Fruit fly (Drosophila melanogaster) whole organism: ENCODE data around the gene Dus3.

ENCODE experiments used
- CG8478 ChIP-seq: fragments of >200 bp; optimal IDR thresholded peaks from 2 replicates; lab custom pipeline; 2018; ENCODE audit warnings: inconsistent platforms
- EcR ChIP-seq, 2 experiments: fragments of >200 bp; optimal IDR thresholded peaks; 2 replicates each; lab custom pipeline; 2017; ENCODE audit warnings: missing biosample characterization in 2 of 2, missing genetic modification characterization in 2 of 2, missing genetic modification reagents in 2 of 2
- usp ChIP-seq: fragments of >200 bp; optimal IDR thresholded peaks from 2 replicates; lab custom pipeline; 2017; ENCODE audit warnings: missing biosample characterization, missing genetic modification characterization, mixed read lengths

DNA sequence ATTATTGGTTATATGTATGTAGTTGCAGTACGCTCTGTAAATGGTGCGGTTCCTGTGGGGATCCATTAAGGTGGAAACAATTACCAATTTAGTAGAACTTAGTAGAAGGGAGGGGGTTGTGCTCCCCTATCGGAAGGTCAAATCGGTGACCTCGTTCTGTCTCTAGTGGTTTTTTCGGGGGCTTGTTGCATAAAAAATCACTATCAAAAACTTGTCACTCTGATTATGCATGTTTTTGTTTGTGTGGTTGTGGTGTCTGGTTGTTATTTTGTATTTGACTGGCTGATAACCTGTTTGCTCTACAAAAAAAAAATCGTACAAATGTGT, 4.7 kb downstream of the Dus3 start:
- TF ChIP-seq CG8478 (lab: Kevin White, UChicago) (no peak), usp (GFP tag; lab: Kevin White, UChicago) (no peak), EcR (GFP tag; optimal IDR thresholded peaks at IDR 0.05; lab: Kevin White, UChicago) (no peak)
